Fruit fly (Drosophila melanogaster) whole organism, adult: ENCODE measurements around the gene CG13110.

Experiments
- CG11617 ChIP-seq: fragments of 200-800 bp; sonication (Bioruptor generic); optimal IDR thresholded peaks from 2 replicates; lab custom pipeline; 2017; ENCODE audit warnings: mild to moderate bottlenecking, missing biosample characterization, missing genetic modification reagents, missing genetic modification characterization
- CG12768 ChIP-seq: fragments of 200-800 bp; sonication (Bioruptor generic); optimal IDR thresholded peaks from 2 replicates; lab custom pipeline; 2017; ENCODE audit warnings: missing biosample characterization, missing genetic modification characterization, mild to moderate bottlenecking, moderate library complexity, missing genetic modification reagents
- CG14711 ChIP-seq: fragments of 200-800 bp; sonication (Bioruptor generic); optimal IDR thresholded peaks from 2 replicates; lab custom pipeline; 2018; ENCODE audit warnings: missing biosample characterization, mild to moderate bottlenecking, missing genetic modification characterization, moderate library complexity
- CG1620 ChIP-seq: fragments of 200-800 bp; sonication (Bioruptor generic); optimal IDR thresholded peaks from 2 replicates; lab custom pipeline; 2016; ENCODE audit warnings: missing biosample characterization, missing genetic modification characterization
- CG33017 ChIP-seq: fragments of 200-800 bp; sonication (Bioruptor generic); optimal IDR thresholded peaks from 2 replicates; lab custom pipeline; 2018; ENCODE audit warnings: missing biosample characterization, mild to moderate bottlenecking, missing genetic modification characterization, moderate library complexity
- CG5204 ChIP-seq: fragments of 200-800 bp; sonication (Bioruptor generic); optimal IDR thresholded peaks from 2 replicates; lab custom pipeline; 2016; ENCODE audit warnings: missing biosample characterization, missing genetic modification characterization
- CG7045 ChIP-seq: fragments of 200-800 bp; sonication (Bioruptor generic); optimal IDR thresholded peaks from 2 replicates; lab custom pipeline; 2017; ENCODE audit warnings: missing biosample characterization, mild to moderate bottlenecking, missing genetic modification characterization
- CG7101 ChIP-seq: fragments of 200-800 bp; sonication (Bioruptor generic); optimal IDR thresholded peaks from 2 replicates; lab custom pipeline; 2018; ENCODE audit warnings: missing biosample characterization, mild to moderate bottlenecking, missing genetic modification characterization, moderate library complexity
- Clk ChIP-seq: fragments of 200-800 bp; sonication (Bioruptor generic); optimal IDR thresholded peaks from 2 replicates; lab custom pipeline; 2017; ENCODE audit warnings: missing biosample characterization, missing genetic modification characterization
- Crg-1 ChIP-seq: fragments of 200-800 bp; sonication (Bioruptor generic); optimal IDR thresholded peaks from 2 replicates; lab custom pipeline; 2016; ENCODE audit warnings: missing biosample characterization, missing genetic modification characterization
- Hr96 ChIP-seq: fragments of 200-800 bp; sonication (Bioruptor generic); optimal IDR thresholded peaks from 2 replicates; lab custom pipeline; 2016; ENCODE audit warnings: missing biosample characterization, missing genetic modification characterization
- Mnt ChIP-seq: fragments of 200-800 bp; sonication (Bioruptor generic); optimal IDR thresholded peaks from 2 replicates; lab custom pipeline; 2016; ENCODE audit warnings: missing biosample characterization, mild to moderate bottlenecking, missing genetic modification characterization
- bab1 ChIP-seq: fragments of 200-800 bp; sonication (Bioruptor generic); optimal IDR thresholded peaks from 3 replicates; lab custom pipeline; 2019; ENCODE audit warnings: missing biosample characterization, mild to moderate bottlenecking, missing genetic modification characterization, moderate library complexity
- cic ChIP-seq: fragments of 200-800 bp; sonication (Bioruptor generic); optimal IDR thresholded peaks from 2 replicates; lab custom pipeline; 2017; ENCODE audit warnings: missing biosample characterization, mild to moderate bottlenecking, missing genetic modification characterization, moderate library complexity
- cnc ChIP-seq, 2 experiments: fragments of >200 bp; optimal IDR thresholded peaks; 2 replicates each; lab custom pipeline; 2017
- kay ChIP-seq: fragments of 200-800 bp; sonication (Bioruptor generic); peaks from one replicate; lab custom pipeline; 2016; ENCODE audit warnings: missing biosample characterization, missing genetic modification characterization, borderline replicate concordance
- ovo ChIP-seq: fragments of 200-800 bp; sonication (Bioruptor generic); optimal IDR thresholded peaks from 2 replicates; lab custom pipeline; 2016; ENCODE audit warnings: missing biosample characterization, missing genetic modification characterization
- pad ChIP-seq: fragments of 200-800 bp; sonication (Bioruptor generic); optimal IDR thresholded peaks from 3 replicates; lab custom pipeline; 2017; ENCODE audit warnings: missing biosample characterization, missing genetic modification characterization, mild to moderate bottlenecking, moderate library complexity, missing genetic modification reagents
- tj ChIP-seq: fragments of 200-800 bp; sonication (Bioruptor generic); optimal IDR thresholded peaks from 3 replicates; lab custom pipeline; 2017; ENCODE audit warnings: missing biosample characterization, mild to moderate bottlenecking, missing genetic modification characterization, moderate library complexity
- toe ChIP-seq: fragments of 200-800 bp; sonication (Bioruptor generic); optimal IDR thresholded peaks from 2 replicates; lab custom pipeline; 2016; ENCODE audit warnings: missing biosample characterization, missing genetic modification characterization

Gene CG13110

DNA sequence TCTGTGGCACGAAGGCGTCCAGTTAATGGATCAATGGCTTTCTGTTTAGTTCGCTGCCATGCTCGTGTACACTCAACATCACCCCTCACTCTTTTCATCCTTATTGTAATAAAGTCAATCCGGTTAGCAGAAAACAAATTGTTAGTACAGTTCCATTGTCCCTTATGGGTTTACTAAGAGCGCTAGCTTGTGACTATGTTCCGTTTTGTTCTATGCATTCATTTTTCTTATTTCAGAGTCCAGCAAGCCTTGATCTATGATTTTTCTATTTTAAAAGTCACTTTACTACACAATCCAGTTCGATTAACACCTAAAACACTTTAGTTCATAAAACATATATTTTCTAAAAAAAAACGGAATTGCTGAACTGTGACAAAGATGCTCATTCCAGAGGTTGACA, at the start of gene CG13110:
TSS of gene CG13110 (plus strand) at position 301 of the 400 bp plus-strand sequence.
- TF ChIP-seq bab1: no peak
- TF ChIP-seq Clk (GFP tag; lab: Kevin White, UChicago): no peak
- TF ChIP-seq ovo (GFP tag; lab: Kevin White, UChicago): no peak
- TF ChIP-seq pad (GFP tag; lab: Kevin White, UChicago): no peak

dm6 chr2L:9321022-9321421, 29.2 kb upstream of the CG13110 start:
- TF ChIP-seq kay: no peak
- no peak for TF ChIP-seq CG1620 (GFP tag; lab: Kevin White, UChicago)
- no peak for TF ChIP-seq CG11617
- TF ChIP-seq Crg-1 (GFP tag; lab: Kevin White, UChicago): no peak
- no peak for TF ChIP-seq tj (GFP tag; lab: Kevin White, UChicago)
- no peak for TF ChIP-seq cnc (optimal IDR thresholded peaks at IDR 0.05; lab: Kevin White, UChicago)
- no peak for TF ChIP-seq CG12768
- TF ChIP-seq CG5204 (GFP tag; lab: Kevin White, UChicago): no peak
- no peak for TF ChIP-seq toe (GFP tag; lab: Kevin White, UChicago)
- TF ChIP-seq bab1: no peak
- TF ChIP-seq pad (GFP tag; lab: Kevin White, UChicago): no peak
- TF ChIP-seq ovo (GFP tag; lab: Kevin White, UChicago): no peak
- TF ChIP-seq CG14711 (tag; lab: Kevin White, UChicago): no peak
- TF ChIP-seq Clk (GFP tag; lab: Kevin White, UChicago): no peak

- no peak for TF ChIP-seq CG7045 (GFP tag; lab: Kevin White, UChicago)
- no peak for TF ChIP-seq CG5204 (GFP tag; lab: Kevin White, UChicago)
- TF ChIP-seq toe (GFP tag; lab: Kevin White, UChicago): no peak
- no peak for TF ChIP-seq CG33017 (tag; lab: Kevin White, UChicago)
- no peak for TF ChIP-seq CG1620 (GFP tag; lab: Kevin White, UChicago)
- no peak for TF ChIP-seq CG7101 (tag; lab: Kevin White, UChicago)
- no peak for TF ChIP-seq CG14711 (tag; lab: Kevin White, UChicago)
- TF ChIP-seq Hr96: no peak
- no peak for TF ChIP-seq CG11617
Observed at dm6 chr2L:9327444-9327843, 22.8 kb upstream of the CG13110 start, which contains the start of gene CG17005. TSS of gene CG17005 (plus strand) at chr2L:9327744.

DNA sequence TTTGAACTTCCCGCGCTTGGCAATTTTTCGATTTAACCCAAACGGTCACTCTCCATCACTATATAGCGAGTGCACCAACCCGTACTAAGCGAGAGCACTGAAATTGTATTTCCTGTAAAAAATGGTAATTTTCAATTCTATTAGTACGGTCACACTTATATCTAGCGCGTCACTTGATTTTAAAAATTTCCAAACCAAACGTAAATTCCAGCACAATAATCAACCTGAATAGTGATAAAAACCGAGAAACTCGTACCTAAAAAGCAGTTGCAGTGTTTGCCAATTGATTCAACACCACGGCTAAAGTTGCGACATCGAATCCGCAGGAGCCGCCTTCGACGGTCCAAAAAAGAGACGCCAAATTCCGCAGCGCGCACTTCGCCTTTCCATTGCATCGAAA, 19.6 kb upstream of the CG13110 start, which contains the start of gene Cks30A:
TSS of gene Cks30A (plus strand) at position 136 of the 400 bp plus-strand sequence.
- TF ChIP-seq kay: no peak
- peak; percentile 37 for TF ChIP-seq bab1
- no peak for TF ChIP-seq cnc (optimal IDR thresholded peaks at IDR 0.05; lab: Kevin White, UChicago)

DNA sequence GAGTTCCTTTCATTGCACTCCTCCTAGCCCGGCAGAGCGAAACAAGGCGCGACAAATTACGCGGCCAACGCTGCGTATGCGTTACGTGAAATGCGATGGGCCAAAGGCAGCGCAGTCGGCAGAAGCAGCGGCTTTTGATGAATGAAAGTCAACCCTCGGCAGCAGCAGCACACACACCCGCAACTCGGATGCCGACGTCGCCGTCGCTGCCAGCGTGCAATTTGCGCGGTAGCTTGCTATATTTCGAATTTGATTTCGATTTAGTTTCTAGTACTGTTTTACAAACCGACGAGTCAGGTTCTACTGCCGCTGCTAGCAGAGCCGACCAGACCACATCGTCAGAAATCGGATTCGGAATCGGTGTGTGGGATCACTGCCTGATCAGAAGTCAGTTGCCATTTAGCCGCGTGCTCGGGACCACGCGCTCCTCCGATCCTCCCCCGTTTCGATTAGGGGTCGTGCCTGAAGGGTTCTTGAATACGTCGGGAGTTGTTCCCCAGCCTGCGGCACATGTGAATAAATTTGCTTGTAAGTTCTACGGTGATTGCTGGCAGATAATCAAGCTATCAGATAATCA, 16.9 kb upstream of the CG13110 start, which contains the start of gene Eaat1:
TSS of gene Eaat1 (plus strand) at position 268 of the 577 bp plus-strand sequence.
- no peak for TF ChIP-seq Crg-1 (GFP tag; lab: Kevin White, UChicago)
- TF ChIP-seq CG7045 (GFP tag; lab: Kevin White, UChicago): no peak
- TF ChIP-seq bab1: no peak
- TF ChIP-seq CG33017 (tag; lab: Kevin White, UChicago): no peak
- TF ChIP-seq CG1620 (GFP tag; lab: Kevin White, UChicago): peak; percentile 4
- TF ChIP-seq Clk (GFP tag; lab: Kevin White, UChicago): no peak
- TF ChIP-seq toe (GFP tag; lab: Kevin White, UChicago): no peak
- TF ChIP-seq CG5204 (GFP tag; lab: Kevin White, UChicago): no peak
- TF ChIP-seq ovo (GFP tag; lab: Kevin White, UChicago): no peak
- no peak for TF ChIP-seq CG14711 (tag; lab: Kevin White, UChicago)
- TF ChIP-seq CG11617: no peak
- peak; percentile 99 for TF ChIP-seq cic
- no peak for TF ChIP-seq tj (GFP tag; lab: Kevin White, UChicago)
- TF ChIP-seq pad (GFP tag; lab: Kevin White, UChicago): no peak
- no peak for TF ChIP-seq cnc (optimal IDR thresholded peaks at IDR 0.05; lab: Kevin White, UChicago)
- TF ChIP-seq kay: no peak
- peak; percentile 38 for TF ChIP-seq CG12768
- no peak for TF ChIP-seq CG7101 (tag; lab: Kevin White, UChicago)
- no peak for TF ChIP-seq Hr96
- peak; percentile 76 for TF ChIP-seq Mnt (GFP tag; lab: Kevin White, UChicago)

dm6 chr2L:9338852-9339251, 11.4 kb upstream of the CG13110 start:
- TF ChIP-seq toe (GFP tag; lab: Kevin White, UChicago): no peak
- TF ChIP-seq CG11617: no peak
- no peak for TF ChIP-seq pad (GFP tag; lab: Kevin White, UChicago)
- no peak for TF ChIP-seq CG5204 (GFP tag; lab: Kevin White, UChicago)
- no peak for TF ChIP-seq CG12768
- peak; percentile 23 for TF ChIP-seq cic
- no peak for TF ChIP-seq ovo (GFP tag; lab: Kevin White, UChicago)
- no peak for TF ChIP-seq CG1620 (GFP tag; lab: Kevin White, UChicago)
- TF ChIP-seq bab1: no peak
- TF ChIP-seq kay: no peak
- TF ChIP-seq CG33017 (tag; lab: Kevin White, UChicago): no peak
- TF ChIP-seq CG14711 (tag; lab: Kevin White, UChicago): no peak
- no peak for TF ChIP-seq Crg-1 (GFP tag; lab: Kevin White, UChicago)
- no peak for TF ChIP-seq Clk (GFP tag; lab: Kevin White, UChicago)
- no peak for TF ChIP-seq cnc (optimal IDR thresholded peaks at IDR 0.05; lab: Kevin White, UChicago)
- peak; percentile 2 for TF ChIP-seq Mnt (GFP tag; lab: Kevin White, UChicago)
